Worm (Caenorhabditis elegans): ENCODE data around the gene C01F6.14.
A peak's percentile ranks its signal among the peaks of the same experiment; 100 is the strongest.

The C01F6.14 gene

DNA sequence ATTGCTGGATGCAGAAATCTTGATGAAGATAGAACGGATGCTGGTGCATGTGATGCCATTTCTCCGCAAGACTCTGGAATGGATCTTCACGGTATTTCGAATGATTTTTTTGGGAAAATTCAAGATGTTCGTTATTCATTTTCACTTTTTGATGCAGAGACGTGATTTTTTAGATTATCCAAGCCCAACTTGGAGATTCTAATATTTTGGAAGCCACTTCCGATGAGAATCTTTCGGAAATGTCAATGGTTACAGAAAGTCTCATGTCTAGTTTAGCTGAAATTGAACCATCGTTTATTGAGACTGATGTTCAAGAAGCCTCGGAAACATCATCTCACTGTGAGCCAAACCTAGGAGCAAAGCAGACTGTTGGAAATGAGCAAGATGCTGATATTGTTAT lies 3.1 kb downstream of the C01F6.14 start:
- TF ChIP-seq mes-4 (tag; optimal IDR thresholded peaks at IDR 0.05) = no peak
- no peak for TF ChIP-seq mel-28 (tag; optimal IDR thresholded peaks at IDR 0.05; ENCODE audit: borderline replicate concordance)
- no peak for TF ChIP-seq athp-1 (tag; optimal IDR thresholded peaks at IDR 0.05)
- TF ChIP-seq die-1 (tag; optimal IDR thresholded peaks at IDR 0.05) = no peak

DNA sequence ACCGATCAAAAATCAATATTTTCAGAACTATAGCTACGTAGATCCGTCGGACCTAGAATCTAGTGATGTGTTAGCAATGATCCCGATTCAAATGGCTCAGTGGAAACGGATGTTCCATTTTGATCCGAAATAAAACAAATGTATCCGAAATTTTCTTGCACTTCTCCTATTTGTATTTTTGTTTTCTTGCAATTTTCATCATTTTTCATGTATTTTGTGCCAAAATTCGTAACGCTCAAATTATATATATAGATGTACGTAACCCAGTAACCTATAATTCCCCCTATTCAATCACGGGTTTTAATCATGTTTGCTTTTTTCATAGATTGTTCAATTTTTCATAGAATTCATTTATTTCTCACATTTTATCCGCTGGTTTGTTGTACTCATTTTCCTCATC lies 5.0 kb downstream of the C01F6.14 start, which contains the start of gene gldi-10:
Gene gldi-10 (plus strand): TSS at position 301 of the 400 bp plus-strand sequence.
- TF ChIP-seq sea-2 (GFP tag; IDR thresholded peaks at IDR 0.05) (no peak), athp-1 (tag; optimal IDR thresholded peaks at IDR 0.05) (no peak), unc-130 (GFP tag; optimal IDR thresholded peaks at IDR 0.05) (no peak), hmg-20 (GFP tag; IDR thresholded peaks at IDR 0.05) (no peak), ztf-18 (tag; optimal IDR thresholded peaks at IDR 0.05) (no peak), lag-1 (GFP tag; IDR thresholded peaks at IDR 0.05) (no peak), repo-1 (tag; optimal IDR thresholded peaks at IDR 0.05) (no peak), ztf-26 (tag; optimal IDR thresholded peaks at IDR 0.05) (no peak), nhr-27 (tag; optimal IDR thresholded peaks at IDR 0.05) (no peak), chd-7 (tag; optimal IDR thresholded peaks at IDR 0.05) (no peak), sptf-2 (GFP tag; optimal IDR thresholded peaks at IDR 0.05) (no peak)

DNA sequence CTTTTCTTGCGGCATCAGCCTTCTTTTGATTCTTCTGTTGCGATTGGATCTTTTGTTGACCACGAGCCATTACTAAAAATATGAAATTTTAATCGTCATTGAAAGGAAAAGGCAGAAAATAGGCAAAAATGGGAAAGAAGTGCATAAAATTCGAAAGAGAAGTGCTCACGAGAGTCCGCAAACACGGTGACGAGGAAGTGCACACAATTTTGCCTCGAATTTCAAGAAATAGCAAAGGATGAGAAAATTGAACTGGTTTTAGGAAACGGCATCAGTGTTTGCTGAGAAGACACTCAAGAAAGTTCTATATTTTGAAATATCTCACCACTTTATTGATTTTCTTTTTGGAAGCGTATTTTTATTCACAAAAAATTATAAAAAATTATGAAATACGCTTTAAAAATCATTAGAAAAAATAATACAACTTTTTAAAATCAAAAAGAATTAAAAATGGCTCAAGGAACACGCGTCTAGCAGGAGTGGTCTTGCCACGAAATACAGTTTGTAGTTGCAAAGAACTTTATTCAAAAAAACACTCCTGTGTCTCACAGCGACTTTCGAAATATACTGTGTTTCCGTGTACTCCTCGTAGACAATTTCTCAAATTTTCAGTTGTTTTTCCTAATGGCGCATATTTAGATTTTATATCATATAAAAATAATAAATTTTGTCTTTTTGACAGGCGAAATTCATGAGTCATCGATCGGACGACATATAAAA lies 7.6 kb downstream of the C01F6.14 start, which contains the start of the genes znf-706 and cpna-3:
Gene znf-706 (minus strand): TSS at position 72 of the 720 bp plus-strand sequence.
Gene cpna-3 (plus strand): TSS at position 683 of the 720 bp plus-strand sequence.
- TF ChIP-seq aptf-3 (GFP tag; IDR thresholded peaks at IDR 0.05) (no peak), F49E8.2 (tag; optimal IDR thresholded peaks at IDR 0.05; ENCODE audit: insufficient read depth) (peak; percentile 60), madf-6 (GFP tag; IDR thresholded peaks at IDR 0.05) (peak; percentile 81), attf-5 (GFP tag; optimal IDR thresholded peaks at IDR 0.05) (no peak), lsy-27 (tag; optimal IDR thresholded peaks at IDR 0.05; ENCODE audit: borderline replicate concordance, insufficient read depth) (no peak), tbx-9 (tag; optimal IDR thresholded peaks at IDR 0.05; ENCODE audit: borderline replicate concordance) (no peak), zim-3 (tag; optimal IDR thresholded peaks at IDR 0.05) (no peak), lin-35 (GFP tag; optimal IDR thresholded peaks at IDR 0.05) (no peak), tlf-1 (GFP tag; optimal IDR thresholded peaks at IDR 0.05) (no peak), lag-1 (GFP tag; IDR thresholded peaks at IDR 0.05) (no peak), Y67H2A.10 (GFP tag; conservative IDR thresholded peaks at IDR 0.05) (no peak), C17E4.6 (GFP tag; IDR thresholded peaks at IDR 0.05) (no peak), dpl-1 (GFP tag; optimal IDR thresholded peaks at IDR 0.05) (no peak), F23B12.7 (tag; optimal IDR thresholded peaks at IDR 0.05; ENCODE audit: insufficient read depth) (peak; percentile 36), ztf-28 (GFP tag; IDR thresholded peaks at IDR 0.05) (no peak), unc-130 (GFP tag; optimal IDR thresholded peaks at IDR 0.05) (no peak), ceh-40 (GFP tag; IDR thresholded peaks at IDR 0.05) (no peak), repo-1 (tag; optimal IDR thresholded peaks at IDR 0.05) (no peak), nhr-90 (tag; optimal IDR thresholded peaks at IDR 0.05) (no peak), cebp-1 (GFP tag; IDR thresholded peaks at IDR 0.05) (no peak), cebp-1 (tag; optimal IDR thresholded peaks at IDR 0.05) (peak; percentile 42), attf-3 (GFP tag; conservative IDR thresholded peaks at IDR 0.05) (no peak), snpc-1.3 (tag; optimal IDR thresholded peaks at IDR 0.05; ENCODE audit: insufficient read depth) (peak; percentile 69), C06A6.2 (GFP tag; conservative IDR thresholded peaks at IDR 0.05) (no peak), lir-1 (GFP tag; conservative IDR thresholded peaks at IDR 0.05) (no peak), him-1 (tag; optimal IDR thresholded peaks at IDR 0.05) (no peak), pha-4 (tag; optimal IDR thresholded peaks at IDR 0.05) (no peak), madf-10 (tag; optimal IDR thresholded peaks at IDR 0.05) (no peak), Y53G8AR.9 (GFP tag; conservative IDR thresholded peaks at IDR 0.05) (no peak), ccch-3 (GFP tag; optimal IDR thresholded peaks at IDR 0.05) (no peak), bed-1 (GFP tag; IDR thresholded peaks at IDR 0.05) (no peak), Y56A3A.18 (GFP tag; IDR thresholded peaks at IDR 0.05) (no peak), sea-2 (GFP tag; IDR thresholded peaks at IDR 0.05) (no peak), athp-1 (tag; optimal IDR thresholded peaks at IDR 0.05) (no peak), lin-40 (tag; optimal IDR thresholded peaks at IDR 0.05) (no peak)

Measured in whole organism, young adult.